Worm (Caenorhabditis elegans): ENCODE measurements around the gene mett-10.

DNA sequence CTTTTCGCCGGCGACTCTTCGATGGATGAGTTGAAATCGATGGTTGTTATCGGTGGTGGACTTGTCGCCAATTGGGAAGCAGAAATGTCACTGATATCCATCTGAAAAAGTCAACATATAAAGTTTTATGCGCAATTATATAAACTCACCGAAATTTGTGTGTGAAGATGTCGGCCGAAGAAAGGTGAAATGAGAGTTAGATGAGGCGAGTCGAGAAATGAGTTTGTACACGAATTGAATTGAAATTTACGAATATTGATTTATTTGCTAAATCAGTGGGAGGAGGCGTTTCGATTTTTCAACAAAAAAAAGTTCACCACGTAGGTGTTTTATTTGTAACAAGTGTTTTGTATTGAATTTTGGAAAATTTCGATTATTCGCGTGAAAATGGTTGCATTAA lies 13.5 kb upstream of the mett-10 start, which contains the start of gene kel-10:
- no peak for TF ChIP-seq ztf-11 (tag; optimal IDR thresholded peaks at IDR 0.05)
- TF ChIP-seq jun-1 (tag; optimal IDR thresholded peaks at IDR 0.05), result no peak
- TF ChIP-seq tbx-2 (tag; optimal IDR thresholded peaks at IDR 0.05), result no peak
- no peak for TF ChIP-seq ama-1 (optimal IDR thresholded peaks at IDR 0.05)
- TF ChIP-seq pha-4 (tag; optimal IDR thresholded peaks at IDR 0.05), result no peak
- TF ChIP-seq nhr-11 (tag; optimal IDR thresholded peaks at IDR 0.05), result no peak
- TF ChIP-seq nfya-1 (tag; optimal IDR thresholded peaks at IDR 0.05; ENCODE audit: insufficient read depth), result no peak
- TF ChIP-seq ztf-4 (tag; optimal IDR thresholded peaks at IDR 0.05), result no peak
- no peak for TF ChIP-seq ceh-82 (tag; optimal IDR thresholded peaks at IDR 0.05)
- no peak for TF ChIP-seq unc-62 (GFP tag; optimal IDR thresholded peaks at IDR 0.05)
- no peak for TF ChIP-seq nhr-12 (tag; optimal IDR thresholded peaks at IDR 0.05)
- no peak for TF ChIP-seq snpc-4 (tag; optimal IDR thresholded peaks at IDR 0.05)

Data from whole organism, L3 larva.